Worm (Caenorhabditis elegans) whole organism, young adult: Measurements from ENCODE around the gene nhr-67.

Experiments
- B0336.3 ChIP-seq: fragments of 200-800 bp; sonication (Bioruptor generic); IDR thresholded peaks from 2 replicates; pipeline ENCODE4 v1.3.6; 2022; ENCODE audit warnings: missing genetic modification characterization, missing compliant biosample characterization
- D2030.7 ChIP-seq: fragments of 200-800 bp; sonication (Bioruptor generic); IDR thresholded peaks from 2 replicates; pipeline ENCODE4 v1.3.6; 2022; ENCODE audit warnings: missing genetic modification reagents, missing genetic modification characterization, missing compliant biosample characterization
- F23B12.7 ChIP-seq: sonication (generic microtip); optimal IDR thresholded peaks from 2 replicates; lab custom pipeline; 2017; ENCODE audit warnings: missing genetic modification characterization, mild to moderate bottlenecking, missing compliant biosample characterization, antibody characterized with exemption, moderate library complexity; ENCODE audit not compliant: insufficient read depth
- F33H1.4 ChIP-seq: fragments of 200-800 bp; sonication (Bioruptor generic); IDR thresholded peaks from 2 replicates; pipeline ENCODE4 v1.3.6; 2022; ENCODE audit warnings: missing genetic modification reagents, missing genetic modification characterization, missing compliant biosample characterization
- F37B4.10 ChIP-seq: fragments of 200-800 bp; sonication (Bioruptor generic); IDR thresholded peaks from 2 replicates; pipeline ENCODE4 v1.3.6; 2022; ENCODE audit warnings: missing genetic modification characterization, missing compliant biosample characterization
- F39B2.1 ChIP-seq: fragments of 200-800 bp; sonication (Bioruptor generic); IDR thresholded peaks from 2 replicates; pipeline ENCODE4 v1.3.6; 2022; ENCODE audit warnings: missing genetic modification reagents, missing genetic modification characterization, missing compliant biosample characterization
- F57C9.4 ChIP-seq: sonication (generic microtip); optimal IDR thresholded peaks from 2 replicates; lab custom pipeline; 2017; ENCODE audit warnings: mild to moderate bottlenecking, missing genetic modification characterization, missing compliant biosample characterization
- Y56A3A.18 ChIP-seq: fragments of 200-800 bp; sonication (Bioruptor generic); IDR thresholded peaks from 2 replicates; pipeline ENCODE4 v1.3.6; 2022; ENCODE audit warnings: missing genetic modification reagents, missing genetic modification characterization, missing compliant biosample characterization
- Y79H2A.3 ChIP-seq: fragments of 200-800 bp; sonication (Bioruptor generic); conservative IDR thresholded peaks from 2 replicates; pipeline ENCODE4 v1.3.6; 2022; ENCODE audit warnings: missing genetic modification reagents, missing genetic modification characterization, missing compliant biosample characterization
- ZK185.1 ChIP-seq: sonication (generic microtip); optimal IDR thresholded peaks from 2 replicates; lab custom pipeline; 2016; ENCODE audit warnings: mild to moderate bottlenecking, missing genetic modification characterization, missing compliant biosample characterization; ENCODE audit not compliant: poor library complexity, severe bottlenecking
- ama-1 ChIP-seq, 3 experiments: fragments of 150-350 bp in 1 of 3; sonication (generic microtip) in 2 of 3; optimal IDR thresholded peaks; 2 replicates each; lab custom pipeline; 2014 to 2018; ENCODE audit warnings: missing biosample characterization in 2 of 3, missing genetic modification characterization in 2 of 3, missing genetic modification reagents in 2 of 3
- cebp-1 ChIP-seq, 2 experiments: fragments of 200-800 bp in 1 of 2; sonication (Bioruptor generic) in 1 of 2; sonication (generic microtip) in 1 of 2; IDR thresholded peaks in 1 of 2; optimal IDR thresholded peaks in 1 of 2; 2 replicates each; pipeline versions ENCODE4 v1.3.6 to Lab custom; 2017 to 2022; ENCODE audit warnings: missing compliant biosample characterization in 2 of 2, missing genetic modification characterization in 2 of 2, mild to moderate bottlenecking in 1 of 2, missing genetic modification reagents in 1 of 2, moderate library complexity in 1 of 2
- ceh-91 ChIP-seq: fragments of 200-800 bp; sonication (Bioruptor generic); IDR thresholded peaks from 2 replicates; pipeline ENCODE4 v1.3.6; 2022; ENCODE audit warnings: missing genetic modification reagents, missing genetic modification characterization, missing compliant biosample characterization
- dox-1 ChIP-seq: fragments of 200-800 bp; sonication (Bioruptor generic); IDR thresholded peaks from 2 replicates; pipeline ENCODE4 v1.3.6; 2022; ENCODE audit warnings: missing genetic modification reagents, missing genetic modification characterization, missing compliant biosample characterization
- efl-1 ChIP-seq: fragments of 150-350 bp; optimal IDR thresholded peaks from 2 replicates; lab custom pipeline; 2014; ENCODE audit warnings: missing biosample characterization, missing genetic modification reagents, missing genetic modification characterization
- egl-44 ChIP-seq: fragments of 200-800 bp; sonication (Bioruptor generic); IDR thresholded peaks from 2 replicates; pipeline ENCODE4 v1.3.6; 2022; ENCODE audit warnings: missing genetic modification reagents, missing genetic modification characterization, missing compliant biosample characterization
- hmg-1.2 ChIP-seq: fragments of 200-800 bp; sonication (Bioruptor generic); IDR thresholded peaks from 2 replicates; pipeline ENCODE4 v1.3.6; 2022; ENCODE audit warnings: missing genetic modification reagents, missing genetic modification characterization, missing compliant biosample characterization
- hmg-20 ChIP-seq: fragments of 200-800 bp; sonication (Bioruptor generic); IDR thresholded peaks from 2 replicates; pipeline ENCODE4 v1.3.6; 2022; ENCODE audit warnings: missing genetic modification reagents, missing genetic modification characterization, missing compliant biosample characterization
- let-526 ChIP-seq: fragments of 200-800 bp; sonication (Bioruptor generic); IDR thresholded peaks from 2 replicates; pipeline ENCODE4 v1.3.6; 2022; ENCODE audit warnings: missing genetic modification reagents, missing genetic modification characterization, missing compliant biosample characterization
- let-607 ChIP-seq, 2 experiments: fragments of 200-800 bp in 1 of 2; sonication (Bioruptor generic) in 1 of 2; sonication (generic microtip) in 1 of 2; optimal IDR thresholded peaks; 2 replicates each; lab custom pipeline; 2016 to 2018; ENCODE audit warnings: mild to moderate bottlenecking in 2 of 2, missing compliant biosample characterization in 2 of 2, missing genetic modification characterization in 2 of 2, moderate library complexity in 2 of 2, missing genotype in 1 of 2
- lin-54 ChIP-seq: fragments of 200-800 bp; sonication (Bioruptor generic); optimal IDR thresholded peaks from 2 replicates; lab custom pipeline; 2018; ENCODE audit warnings: mild to moderate bottlenecking, missing genetic modification characterization, missing compliant biosample characterization
- lsl-1 ChIP-seq: fragments of 200-800 bp; sonication (Bioruptor generic); optimal IDR thresholded peaks from 2 replicates; lab custom pipeline; 2018; ENCODE audit warnings: mild to moderate bottlenecking, missing genetic modification characterization, moderate library complexity, missing compliant biosample characterization
- madf-6 ChIP-seq: fragments of 200-800 bp; sonication (Bioruptor generic); IDR thresholded peaks from 2 replicates; pipeline ENCODE4 v1.3.6; 2022; ENCODE audit warnings: missing genetic modification reagents, missing genetic modification characterization, missing compliant biosample characterization
- madf-8 ChIP-seq: fragments of 200-800 bp; sonication (Bioruptor generic); conservative IDR thresholded peaks from 2 replicates; pipeline ENCODE4 v1.3.6; 2022; ENCODE audit warnings: missing genetic modification reagents, missing genetic modification characterization, missing compliant biosample characterization
- nfyb-1 ChIP-seq: fragments of 200-800 bp; sonication (Bioruptor generic); IDR thresholded peaks from 2 replicates; pipeline ENCODE4 v1.3.6; 2022; ENCODE audit warnings: missing genetic modification reagents, missing genetic modification characterization, missing compliant biosample characterization
- pha-4 ChIP-seq: fragments of 150-350 bp; sonication (generic microtip); optimal IDR thresholded peaks from 2 replicates; lab custom pipeline; 2014; ENCODE audit warnings: missing biosample characterization, missing genetic modification reagents, missing genetic modification characterization
- rpc-1 ChIP-seq, 2 experiments: fragments of 150-350 bp in 1 of 2; sonication (generic microtip) in 1 of 2; optimal IDR thresholded peaks; 2 replicates each; lab custom pipeline; 2014 to 2018; ENCODE audit warnings: missing biosample characterization in 1 of 2, missing genetic modification characterization in 1 of 2, missing genetic modification reagents in 1 of 2, missing genotype in 1 of 2
- snpc-3.4 ChIP-seq: sonication (generic microtip); optimal IDR thresholded peaks from 2 replicates; lab custom pipeline; 2017; ENCODE audit warnings: missing genetic modification characterization, mild to moderate bottlenecking, missing compliant biosample characterization, antibody characterized with exemption, moderate library complexity, missing genotype, missing genetic modification reagents
- sptf-2 ChIP-seq: fragments of 200-800 bp; sonication (Bioruptor generic); optimal IDR thresholded peaks from 2 replicates; lab custom pipeline; 2018; ENCODE audit warnings: mild to moderate bottlenecking, missing genetic modification characterization, missing compliant biosample characterization
- xnd-1 ChIP-seq: sonication (generic microtip); optimal IDR thresholded peaks from 2 replicates; lab custom pipeline; 2016; ENCODE audit warnings: missing genotype, missing genetic modification reagents, missing genetic modification characterization, missing compliant biosample characterization
- zfh-2 ChIP-seq: fragments of 200-800 bp; sonication (Bioruptor generic); conservative IDR thresholded peaks from 2 replicates; pipeline ENCODE4 v1.3.6; 2022; ENCODE audit warnings: missing genetic modification reagents, missing genetic modification characterization, missing compliant biosample characterization
- zim-3 ChIP-seq: sonication (generic microtip); optimal IDR thresholded peaks from 2 replicates; lab custom pipeline; 2017; ENCODE audit warnings: mild to moderate bottlenecking, missing genetic modification characterization, moderate library complexity, missing compliant biosample characterization
- ztf-18 ChIP-seq: sonication (generic microtip); optimal IDR thresholded peaks from 2 replicates; lab custom pipeline; 2016; ENCODE audit warnings: missing genotype, mild to moderate bottlenecking, missing genetic modification characterization, missing compliant biosample characterization
- ztf-28 ChIP-seq: fragments of 200-800 bp; sonication (Bioruptor generic); IDR thresholded peaks from 2 replicates; pipeline ENCODE4 v1.3.6; 2022; ENCODE audit warnings: missing genetic modification reagents, missing genetic modification characterization, missing compliant biosample characterization

nhr-67 gene

DNA sequence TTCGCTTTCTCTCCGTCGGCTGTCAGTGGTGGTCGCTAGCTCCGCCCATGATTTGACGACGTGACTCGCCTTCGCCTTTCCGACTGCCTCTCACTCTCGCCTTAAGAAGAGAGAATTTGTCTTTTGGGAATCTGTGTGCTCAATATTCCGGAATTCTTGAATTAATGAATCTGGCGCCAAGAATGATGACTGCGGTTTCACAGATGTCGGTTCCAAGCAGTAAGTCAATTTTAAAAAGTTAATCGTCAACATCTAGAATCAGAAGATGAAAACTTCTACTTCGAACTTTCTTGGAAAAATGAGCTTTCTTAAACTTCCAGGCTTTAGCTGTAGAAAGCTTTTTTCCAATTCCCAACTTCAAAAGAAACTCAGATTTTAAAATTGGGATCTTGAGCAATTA lies at the start of gene nhr-67:
TSS of gene nhr-67 (plus strand) at position 97 of the 400 bp plus-strand sequence.
- TF ChIP-seq snpc-3.4 (no peak), rpc-1 (optimal IDR thresholded peaks at IDR 0.05; lab: Kevin White, UChicago) (no peak), rpc-1 (tag; optimal IDR thresholded peaks at IDR 0.05; lab: Kevin White, UChicago) (no peak), zim-3 (no peak), D2030.7 (no peak), Y56A3A.18 (GFP tag; lab: Robert Waterston, UW) (no peak), F23B12.7 (tag; lab: Kevin White, UChicago) (no peak), F57C9.4 (tag; lab: Kevin White, UChicago) (no peak), sptf-2 (GFP tag; lab: Kevin White, UChicago) (no peak), F39B2.1 (GFP tag; lab: Robert Waterston, UW) (no peak), egl-44 (GFP tag; lab: Robert Waterston, UW) (no peak)
- TF ChIP-seq, all 124 proteins: peak for 0

DNA sequence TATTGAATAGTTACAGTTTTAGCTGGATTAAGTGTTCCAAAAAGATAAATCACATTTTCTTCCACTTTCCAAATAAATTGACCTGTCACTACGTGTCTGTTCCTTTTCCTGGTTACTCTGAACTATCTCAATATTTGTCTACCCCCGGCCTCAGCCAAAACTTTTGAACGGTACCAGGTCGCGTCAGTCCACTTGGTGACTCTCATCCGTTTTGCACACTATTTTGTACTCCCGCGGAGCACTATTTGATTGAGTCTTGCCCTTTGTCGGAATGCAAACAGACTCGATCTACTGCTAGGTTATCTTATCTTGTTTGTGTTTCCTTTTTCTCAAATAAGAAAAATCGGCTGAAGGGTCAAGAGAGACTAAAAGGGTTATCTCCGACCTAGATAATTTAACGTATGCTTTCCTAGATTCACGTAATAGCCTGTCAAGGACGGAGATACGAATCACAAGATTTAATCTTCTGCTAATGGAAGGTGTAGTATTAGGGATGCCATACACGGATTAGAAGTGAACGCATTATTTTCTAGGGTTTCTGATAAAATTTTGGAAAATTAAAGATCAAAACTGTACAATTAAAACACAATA lies 49.5 kb upstream of the nhr-67 start:
- TF ChIP-seq ama-1 (optimal IDR thresholded peaks at IDR 0.05; lab: Kevin White, UChicago) (peak; percentile 5), ama-1 (GFP tag; optimal IDR thresholded peaks at IDR 0.05; lab: Kevin White, UChicago) (no peak), ztf-18 (tag; lab: Kevin White, UChicago) (no peak), dox-1 (GFP tag; lab: Robert Waterston, UW) (no peak), lin-54 (GFP tag; lab: Kevin White, UChicago) (no peak)

DNA sequence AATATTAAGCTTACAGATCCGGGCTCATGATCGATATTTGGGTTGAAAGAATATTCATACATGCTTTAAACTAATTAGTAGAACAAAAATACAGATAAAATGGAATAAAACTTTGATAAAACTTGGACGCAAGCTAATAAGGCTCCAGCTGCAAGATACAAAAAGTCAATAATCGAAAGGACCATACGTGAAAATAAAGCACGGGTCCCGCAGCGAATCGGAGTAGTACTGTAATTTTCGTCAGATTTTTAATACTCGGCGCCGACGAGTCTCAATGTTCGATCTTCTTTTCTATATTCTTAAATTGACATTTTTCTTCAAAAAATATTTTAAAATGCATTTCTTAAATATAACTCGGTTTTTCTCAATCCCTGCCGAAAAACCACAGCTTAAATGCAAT lies 44.9 kb upstream of the nhr-67 start, which contains the start of gene spo-11:
TSS of gene spo-11 (minus strand) at position 189 of the 400 bp plus-strand sequence.
- TF ChIP-seq xnd-1 (tag; lab: Kevin White, UChicago): peak; percentile 83
- peak; percentile 92 for TF ChIP-seq F33H1.4 (GFP tag; lab: Robert Waterston, UW)
- peak; percentile 94 for TF ChIP-seq lsl-1 (GFP tag; lab: Kevin White, UChicago)
- peak; percentile 90 for TF ChIP-seq madf-6 (GFP tag; lab: Robert Waterston, UW)
- TF ChIP-seq ceh-91 (GFP tag; lab: Robert Waterston, UW): 0 out of 2 replicates have a peak, but pooled peaks have one; percentile 36
- no peak for TF ChIP-seq let-526 (GFP tag; lab: Robert Waterston, UW)
- no peak for TF ChIP-seq ztf-28 (GFP tag; lab: Robert Waterston, UW)
- TF ChIP-seq madf-8 (GFP tag; lab: Robert Waterston, UW): peak; percentile 48
- peak; percentile 2 for TF ChIP-seq lin-54 (GFP tag; lab: Kevin White, UChicago)
- TF ChIP-seq D2030.7: 0 out of 2 replicates have a peak, but pooled peaks have one; percentile 18
- peak; percentile 5 for TF ChIP-seq efl-1

DNA sequence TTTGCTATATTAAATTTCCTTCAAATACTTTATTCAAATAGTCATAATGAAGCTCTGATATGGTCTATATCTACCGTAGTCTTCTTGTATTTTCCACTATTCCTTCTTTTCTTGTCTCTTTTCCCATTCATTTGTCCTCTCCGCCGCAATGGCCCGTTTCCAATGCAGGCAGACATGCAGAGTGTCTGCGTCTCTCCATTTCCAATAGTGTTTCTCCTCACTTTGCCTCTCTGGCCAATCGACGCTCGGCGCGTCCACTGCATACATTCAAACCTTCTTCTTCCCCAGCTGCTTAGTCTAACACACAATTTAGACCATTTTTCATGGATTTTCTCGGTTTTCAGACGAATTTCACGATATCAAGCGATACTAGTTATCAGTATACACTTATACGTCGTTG lies 44.3 kb upstream of the nhr-67 start:
- peak in 1 of 2 experiments; percentile 48 for TF ChIP-seq let-607 (tag; optimal IDR thresholded peaks at IDR 0.05; lab: Kevin White, UChicago)
- peak; percentile 95 for TF ChIP-seq nfyb-1 (GFP tag; lab: Robert Waterston, UW)
- TF ChIP-seq F37B4.10 (GFP tag; lab: Robert Waterston, UW): no peak
- no peak for TF ChIP-seq cebp-1 (GFP tag; IDR thresholded peaks at IDR 0.05; lab: Robert Waterston, UW)
- TF ChIP-seq cebp-1 (tag; optimal IDR thresholded peaks at IDR 0.05; lab: Kevin White, UChicago): peak; percentile 31
- TF ChIP-seq hmg-1.2: peak; percentile 100
- TF ChIP-seq ZK185.1: no peak

DNA sequence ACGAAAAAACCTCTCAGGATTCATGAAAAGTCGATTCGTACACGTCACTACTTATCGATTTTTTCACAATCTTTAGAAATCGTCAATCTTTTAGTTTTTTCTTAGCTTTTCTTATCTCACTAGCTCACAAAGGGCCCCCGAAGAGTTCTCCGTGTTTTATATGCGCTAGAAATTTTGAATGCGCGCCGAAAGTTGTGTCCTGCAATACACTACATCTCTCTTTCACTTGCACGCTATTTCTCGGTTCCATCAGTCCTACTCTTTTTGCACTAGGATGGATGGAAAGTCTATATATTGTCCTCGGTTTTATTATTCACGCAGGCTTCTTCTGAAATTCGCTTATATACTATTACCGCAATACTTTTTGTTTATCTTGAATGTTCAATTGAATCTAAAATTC lies 43.9 kb upstream of the nhr-67 start:
- peak; percentile 11 for TF ChIP-seq lin-54 (GFP tag; lab: Kevin White, UChicago)
- TF ChIP-seq hmg-20: no peak
- TF ChIP-seq zfh-2 (GFP tag; lab: Robert Waterston, UW): no peak
- TF ChIP-seq Y79H2A.3 (GFP tag; lab: Robert Waterston, UW): no peak
- no peak for TF ChIP-seq pha-4 (tag; lab: Kevin White, UChicago)
- no peak for TF ChIP-seq B0336.3 (GFP tag; lab: Robert Waterston, UW)
- TF ChIP-seq D2030.7: no peak
